Worm (Caenorhabditis elegans) whole organism, L1 larva: ENCODE data around the gene H03E18.1.

Experiments
- C04F5.9 ChIP-seq: sonication (generic microtip); optimal IDR thresholded peaks from 2 replicates; lab custom pipeline; 2016; ENCODE audit warnings: missing genetic modification characterization, missing compliant biosample characterization
- C16A3.4 ChIP-seq: fragments of 150-350 bp; optimal IDR thresholded peaks from 2 replicates; lab custom pipeline; 2014; ENCODE audit warnings: missing biosample characterization, missing genetic modification characterization
- C34B4.2 ChIP-seq: sonication (generic microtip); optimal IDR thresholded peaks from 2 replicates; lab custom pipeline; 2017; ENCODE audit warnings: mild to moderate bottlenecking, missing genetic modification characterization, missing compliant biosample characterization
- aha-1 ChIP-seq: fragments of 150-350 bp; optimal IDR thresholded peaks from 2 replicates; lab custom pipeline; 2014; ENCODE audit warnings: missing biosample characterization, missing genetic modification characterization
- blmp-1 ChIP-seq: fragments of 150-350 bp; optimal IDR thresholded peaks from 2 replicates; lab custom pipeline; 2014; ENCODE audit warnings: missing biosample characterization, missing genetic modification characterization
- ceh-82 ChIP-seq, 3 experiments: fragments of 150-350 bp in 1 of 3; sonication (generic microtip) in 2 of 3; optimal IDR thresholded peaks; 2 replicates each; lab custom pipeline; 2014 to 2017; ENCODE audit warnings: missing biosample characterization in 3 of 3, missing genetic modification characterization in 3 of 3
- ceh-90 ChIP-seq: sonication (generic microtip); optimal IDR thresholded peaks from 2 replicates; lab custom pipeline; 2016; ENCODE audit warnings: missing genetic modification characterization, missing compliant biosample characterization
- dpl-1 ChIP-seq, 3 experiments: fragments of 150-350 bp in 2 of 3; sonication (generic microtip) in 1 of 3; optimal IDR thresholded peaks; 2 replicates each; lab custom pipeline; 2014 to 2017; ENCODE audit warnings: missing biosample characterization in 3 of 3, missing genetic modification characterization in 3 of 3, missing genetic modification reagents in 3 of 3
- efl-1 ChIP-seq, 4 experiments: fragments of 150-350 bp; optimal IDR thresholded peaks in 3 of 4; peaks in 1 of 4; 1 replicate in 1 of 4; 2 replicates in 3 of 4; lab custom pipeline; 2014; ENCODE audit warnings: missing biosample characterization in 2 of 4, missing genetic modification characterization in 2 of 4, missing genetic modification reagents in 2 of 4
- egl-27 ChIP-seq, 2 experiments: fragments of 150-350 bp in 1 of 2; sonication (generic microtip); optimal IDR thresholded peaks; 3 replicates each; lab custom pipeline; 2017 to 2018; ENCODE audit warnings: missing biosample characterization in 2 of 2, missing genetic modification characterization in 2 of 2, missing genetic modification reagents in 2 of 2
- elt-2 ChIP-seq: sonication (generic microtip); optimal IDR thresholded peaks from 2 replicates; lab custom pipeline; 2016; ENCODE audit warnings: missing genetic modification characterization, mild to moderate bottlenecking, inconsistent platforms, missing compliant biosample characterization, missing genetic modification reagents
- elt-3 ChIP-seq, 6 experiments: fragments of 150-350 bp in 1 of 6; sonication (generic microtip); optimal IDR thresholded peaks; 2 replicates each; lab custom pipeline; 2017 to 2018; ENCODE audit warnings: missing biosample characterization in 6 of 6, missing genetic modification characterization in 6 of 6, inconsistent platforms in 1 of 6
- fkh-10 ChIP-seq: sonication (generic microtip); optimal IDR thresholded peaks from 2 replicates; lab custom pipeline; 2017; ENCODE audit warnings: missing biosample characterization, missing genetic modification reagents, missing genetic modification characterization
- fkh-4 ChIP-seq: sonication (generic microtip); optimal IDR thresholded peaks from 2 replicates; lab custom pipeline; 2016; ENCODE audit warnings: missing compliant biosample characterization, missing genetic modification characterization, borderline replicate concordance
- fos-1 ChIP-seq: fragments of 150-350 bp; optimal IDR thresholded peaks from 2 replicates; lab custom pipeline; 2014; ENCODE audit warnings: missing biosample characterization, missing genetic modification characterization
- grh-1 ChIP-seq: fragments of 200-800 bp; sonication (Bioruptor generic); IDR thresholded peaks from 2 replicates; pipeline ENCODE4 v1.3.6; 2022; ENCODE audit warnings: missing genetic modification reagents, missing genetic modification characterization, missing compliant biosample characterization
- isw-1 ChIP-seq: fragments of 200-800 bp; sonication (Bioruptor generic); IDR thresholded peaks from 2 replicates; pipeline ENCODE4 v1.3.6; 2022; ENCODE audit warnings: missing genetic modification characterization, missing compliant biosample characterization
- jun-1 ChIP-seq: fragments of 150-350 bp; optimal IDR thresholded peaks from 2 replicates; lab custom pipeline; 2014; ENCODE audit warnings: missing biosample characterization, missing genetic modification reagents, missing genetic modification characterization
- lin-13 ChIP-seq: fragments of 150-350 bp; optimal IDR thresholded peaks from 2 replicates; lab custom pipeline; 2014; ENCODE audit warnings: missing biosample characterization, missing genetic modification reagents, missing genetic modification characterization
- lin-14 ChIP-seq: fragments of 200-800 bp; sonication (Bioruptor generic); optimal IDR thresholded peaks from 2 replicates; lab custom pipeline; 2018; ENCODE audit warnings: mild to moderate bottlenecking, missing genetic modification characterization, moderate library complexity, missing compliant biosample characterization
- lin-35 ChIP-seq, 2 experiments: fragments of 150-350 bp; optimal IDR thresholded peaks; 2 replicates each; lab custom pipeline; 2014; ENCODE audit warnings: missing biosample characterization in 2 of 2, missing genetic modification characterization in 2 of 2, missing genetic modification reagents in 2 of 2
- lsy-2 ChIP-seq, 2 experiments: fragments of 150-350 bp; optimal IDR thresholded peaks; 2 replicates each; lab custom pipeline; 2014; ENCODE audit warnings: missing biosample characterization in 2 of 2, missing genetic modification characterization in 2 of 2
- mab-9 ChIP-seq: fragments of 200-800 bp; sonication (Bioruptor generic); IDR thresholded peaks from 2 replicates; pipeline ENCODE4 v1.3.6; 2022; ENCODE audit warnings: missing genetic modification reagents, missing genetic modification characterization, missing compliant biosample characterization
- mdl-1 ChIP-seq, 2 experiments: fragments of 150-350 bp; optimal IDR thresholded peaks; 2 replicates each; lab custom pipeline; 2014 to 2017; ENCODE audit warnings: missing biosample characterization in 2 of 2, missing genetic modification characterization in 2 of 2, inconsistent platforms in 1 of 2
- mep-1 ChIP-seq: fragments of 150-350 bp; optimal IDR thresholded peaks from 2 replicates; lab custom pipeline; 2014; ENCODE audit warnings: missing biosample characterization, missing genetic modification characterization
- nhr-11 ChIP-seq: fragments of 150-350 bp; optimal IDR thresholded peaks from 2 replicates; lab custom pipeline; 2014; ENCODE audit warnings: missing biosample characterization, missing genetic modification characterization
- nhr-12 ChIP-seq: sonication (generic microtip); optimal IDR thresholded peaks from 2 replicates; lab custom pipeline; 2017; ENCODE audit warnings: missing biosample characterization, missing genetic modification characterization
- nhr-19 ChIP-seq: fragments of 200-800 bp; sonication (Bioruptor generic); conservative IDR thresholded peaks from 2 replicates; pipeline ENCODE4 v1.3.6; 2022; ENCODE audit warnings: missing genetic modification characterization, missing compliant biosample characterization
- nhr-20 ChIP-seq: sonication (generic microtip); optimal IDR thresholded peaks from 2 replicates; lab custom pipeline; 2016; ENCODE audit warnings: mild to moderate bottlenecking, missing genetic modification characterization, missing compliant biosample characterization
- nhr-237 ChIP-seq: fragments of 150-350 bp; optimal IDR thresholded peaks from 2 replicates; lab custom pipeline; 2014; ENCODE audit warnings: missing biosample characterization, missing genetic modification characterization
- nhr-28 ChIP-seq: fragments of 150-350 bp; optimal IDR thresholded peaks from 2 replicates; lab custom pipeline; 2014; ENCODE audit warnings: missing biosample characterization, missing genetic modification characterization
- nhr-47 ChIP-seq: sonication (generic microtip); optimal IDR thresholded peaks from 2 replicates; lab custom pipeline; 2016; ENCODE audit warnings: mild to moderate bottlenecking, missing genetic modification characterization, moderate library complexity, missing compliant biosample characterization
- nhr-71 ChIP-seq: sonication (generic microtip); optimal IDR thresholded peaks from 2 replicates; lab custom pipeline; 2016; ENCODE audit warnings: mild to moderate bottlenecking, missing genetic modification characterization, moderate library complexity, missing compliant biosample characterization
- nhr-77 ChIP-seq: fragments of 150-350 bp; optimal IDR thresholded peaks from 2 replicates; lab custom pipeline; 2014; ENCODE audit warnings: missing biosample characterization, missing genetic modification characterization
- nhr-84 ChIP-seq: sonication (generic microtip); optimal IDR thresholded peaks from 2 replicates; lab custom pipeline; 2017; ENCODE audit warnings: missing biosample characterization, missing genetic modification characterization
- nhr-85 ChIP-seq: sonication (generic microtip); peaks from one replicate; lab custom pipeline; 2016; ENCODE audit warnings: missing genetic modification characterization, inconsistent platforms, missing compliant biosample characterization
- nhr-90 ChIP-seq: sonication (generic microtip); optimal IDR thresholded peaks from 2 replicates; lab custom pipeline; 2016; ENCODE audit warnings: mild to moderate bottlenecking, missing genetic modification characterization, missing compliant biosample characterization; ENCODE audit not compliant: poor library complexity
- pax-3 ChIP-seq: fragments of 200-800 bp; sonication (Bioruptor generic); optimal IDR thresholded peaks from 2 replicates; lab custom pipeline; 2018; ENCODE audit warnings: mild to moderate bottlenecking, missing genetic modification characterization, moderate library complexity, missing compliant biosample characterization
- rnt-1 ChIP-seq: sonication (generic microtip); optimal IDR thresholded peaks from 2 replicates; lab custom pipeline; 2016; ENCODE audit warnings: mild to moderate bottlenecking, missing genetic modification characterization, moderate library complexity, missing compliant biosample characterization
- snu-23 ChIP-seq: sonication (generic microtip); optimal IDR thresholded peaks from 2 replicates; lab custom pipeline; 2016; ENCODE audit warnings: missing genetic modification characterization, missing compliant biosample characterization
- swsn-7 ChIP-seq: sonication (generic microtip); optimal IDR thresholded peaks from 2 replicates; lab custom pipeline; 2016; ENCODE audit warnings: missing genetic modification characterization, missing compliant biosample characterization
- tbx-2 ChIP-seq: sonication (generic microtip); optimal IDR thresholded peaks from 2 replicates; lab custom pipeline; 2016; ENCODE audit warnings: missing genetic modification characterization, missing compliant biosample characterization
- tlp-1 ChIP-seq: fragments of 150-350 bp; optimal IDR thresholded peaks from 2 replicates; lab custom pipeline; 2014; ENCODE audit warnings: missing biosample characterization, missing genetic modification characterization
- unc-30 ChIP-seq: sonication (generic microtip); optimal IDR thresholded peaks from 2 replicates; lab custom pipeline; 2017; ENCODE audit warnings: missing biosample characterization, missing genetic modification characterization
- unc-62 ChIP-seq: fragments of 150-350 bp; optimal IDR thresholded peaks from 2 replicates; lab custom pipeline; 2014; ENCODE audit warnings: missing biosample characterization, missing genetic modification reagents, missing genetic modification characterization
- unc-98 ChIP-seq: fragments of 200-800 bp; sonication (Bioruptor generic); IDR thresholded peaks from 2 replicates; pipeline ENCODE4 v1.3.6; 2022; ENCODE audit warnings: missing genetic modification characterization, missing compliant biosample characterization
- xbp-1 ChIP-seq: sonication (generic microtip); optimal IDR thresholded peaks from 2 replicates; lab custom pipeline; 2016; ENCODE audit warnings: missing genetic modification characterization, missing compliant biosample characterization
- zip-4 ChIP-seq: fragments of 200-800 bp; sonication (Bioruptor generic); optimal IDR thresholded peaks from 2 replicates; lab custom pipeline; 2018; ENCODE audit warnings: mild to moderate bottlenecking, missing genetic modification characterization, moderate library complexity, missing compliant biosample characterization
- ztf-11 ChIP-seq, 2 experiments: sonication (generic microtip); optimal IDR thresholded peaks; 2 replicates each; lab custom pipeline; 2016 to 2017; ENCODE audit warnings: missing genetic modification characterization in 2 of 2, missing biosample characterization in 1 of 2, missing compliant biosample characterization in 1 of 2
- ztf-4 ChIP-seq: fragments of 150-350 bp; optimal IDR thresholded peaks from 2 replicates; lab custom pipeline; 2014; ENCODE audit warnings: missing biosample characterization, missing genetic modification characterization

H03E18.1 gene

DNA sequence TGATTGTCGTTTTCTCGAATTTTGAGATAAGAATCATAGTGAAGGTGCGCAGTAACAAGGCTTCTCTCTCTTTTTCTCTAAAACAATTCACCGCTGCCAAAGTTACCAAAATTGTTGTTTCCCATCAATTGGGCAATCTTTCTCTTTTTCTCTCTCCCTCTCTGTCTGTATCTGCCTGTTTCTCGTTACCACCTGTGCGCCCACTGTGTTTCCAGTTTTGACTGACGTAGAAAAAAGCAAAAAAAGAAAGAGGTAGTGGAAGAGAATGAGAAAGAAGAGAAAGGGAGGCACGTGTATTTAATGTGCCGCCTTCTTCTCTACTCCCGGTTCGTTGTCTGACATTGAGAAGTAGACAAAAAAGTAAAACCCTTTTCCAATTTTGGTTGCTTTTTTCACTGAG, 42.4 kb downstream of the H03E18.1 start:
- no peak for TF ChIP-seq nhr-12 (tag; lab: Kevin White, UChicago)
- TF ChIP-seq C34B4.2 (tag; lab: Kevin White, UChicago), result no peak
- TF ChIP-seq nhr-71 (tag; lab: Kevin White, UChicago), result peak; percentile 79
- TF ChIP-seq nhr-47, result peak; percentile 56
- TF ChIP-seq lin-14 (GFP tag; lab: Kevin White, UChicago), result peak; percentile 90
- peak in 1 of 2 experiments; percentile 85 for TF ChIP-seq mdl-1 (tag; optimal IDR thresholded peaks at IDR 0.05; lab: Kevin White, UChicago)
- peak; percentile 45 for TF ChIP-seq nhr-77 (tag; lab: Kevin White, UChicago)
- no peak for TF ChIP-seq fkh-10 (GFP tag; lab: Kevin White, UChicago)
- TF ChIP-seq xbp-1 (tag; lab: Kevin White, UChicago), result peak; percentile 63
- TF ChIP-seq nhr-85 (tag; lab: Kevin White, UChicago), result peak; percentile 96
- TF ChIP-seq fos-1, result peak; percentile 27
- peak; percentile 24 for TF ChIP-seq C16A3.4 (tag; lab: Kevin White, UChicago)
- peak; percentile 58 for TF ChIP-seq nhr-90 (tag; lab: Kevin White, UChicago)
- peak; percentile 89 for TF ChIP-seq nhr-20 (tag; lab: Kevin White, UChicago)
- TF ChIP-seq mep-1 (tag; lab: Kevin White, UChicago), result peak; percentile 79
- peak in 2 of 3 experiments; percentile 7 to 40 for TF ChIP-seq dpl-1 (GFP tag; optimal IDR thresholded peaks at IDR 0.05; lab: Kevin White, UChicago)
- peak; percentile 19 for TF ChIP-seq lin-13 (GFP tag; lab: Kevin White, UChicago)
- peak; percentile 62 for TF ChIP-seq tbx-2 (tag; lab: Kevin White, UChicago)
- TF ChIP-seq blmp-1, result peak; percentile 75
- TF ChIP-seq grh-1 (GFP tag; lab: Robert Waterston, UW), result peak; percentile 63
- TF ChIP-seq fkh-4 (tag; lab: Kevin White, UChicago), result no peak
- TF ChIP-seq nhr-237 (tag; lab: Kevin White, UChicago), result peak; percentile 56
- no peak for TF ChIP-seq tlp-1 (tag; lab: Kevin White, UChicago)
- peak; percentile 35 to 69 for TF ChIP-seq lsy-2 (tag; optimal IDR thresholded peaks at IDR 0.05; lab: Kevin White, UChicago)
- peak; percentile 41 for TF ChIP-seq swsn-7 (tag; lab: Kevin White, UChicago)
- peak in 4 of 6 experiments; percentile 20 to 63 (median 38) for TF ChIP-seq elt-3 (tag; optimal IDR thresholded peaks at IDR 0.05; lab: Kevin White, UChicago)
- TF ChIP-seq aha-1 (tag; lab: Kevin White, UChicago), result no peak
- peak; percentile 29 for TF ChIP-seq jun-1 (tag; lab: Kevin White, UChicago)
- TF ChIP-seq nhr-28 (tag; lab: Kevin White, UChicago), result no peak
- TF ChIP-seq elt-2, result peak; percentile 32
- peak in 2 of 3 experiments; percentile 14 to 45 for TF ChIP-seq ceh-82 (tag; optimal IDR thresholded peaks at IDR 0.05; lab: Kevin White, UChicago)
- TF ChIP-seq nhr-84 (tag; lab: Kevin White, UChicago), result no peak
- TF ChIP-seq snu-23 (GFP tag; lab: Kevin White, UChicago), result peak; percentile 79
- TF ChIP-seq efl-1 (optimal IDR thresholded peaks at IDR 0.05; lab: Kevin White, UChicago), result peak; percentile 20 to 34
- TF ChIP-seq efl-1 (GFP tag; optimal IDR thresholded peaks at IDR 0.05 in 1 of 2; lab: Kevin White, UChicago), result no peak
- TF ChIP-seq nhr-19 (GFP tag; lab: Robert Waterston, UW), result peak; percentile 56
- TF ChIP-seq ztf-11 (tag; optimal IDR thresholded peaks at IDR 0.05; lab: Kevin White, UChicago), result no peak
- TF ChIP-seq unc-62, result no peak
- TF ChIP-seq rnt-1, result peak; percentile 53
- TF ChIP-seq egl-27 (tag; optimal IDR thresholded peaks at IDR 0.05; lab: Kevin White, UChicago), result peak; percentile 33 to 62
- peak; percentile 6 to 80 for TF ChIP-seq lin-35 (GFP tag; optimal IDR thresholded peaks at IDR 0.05; lab: Kevin White, UChicago)

DNA sequence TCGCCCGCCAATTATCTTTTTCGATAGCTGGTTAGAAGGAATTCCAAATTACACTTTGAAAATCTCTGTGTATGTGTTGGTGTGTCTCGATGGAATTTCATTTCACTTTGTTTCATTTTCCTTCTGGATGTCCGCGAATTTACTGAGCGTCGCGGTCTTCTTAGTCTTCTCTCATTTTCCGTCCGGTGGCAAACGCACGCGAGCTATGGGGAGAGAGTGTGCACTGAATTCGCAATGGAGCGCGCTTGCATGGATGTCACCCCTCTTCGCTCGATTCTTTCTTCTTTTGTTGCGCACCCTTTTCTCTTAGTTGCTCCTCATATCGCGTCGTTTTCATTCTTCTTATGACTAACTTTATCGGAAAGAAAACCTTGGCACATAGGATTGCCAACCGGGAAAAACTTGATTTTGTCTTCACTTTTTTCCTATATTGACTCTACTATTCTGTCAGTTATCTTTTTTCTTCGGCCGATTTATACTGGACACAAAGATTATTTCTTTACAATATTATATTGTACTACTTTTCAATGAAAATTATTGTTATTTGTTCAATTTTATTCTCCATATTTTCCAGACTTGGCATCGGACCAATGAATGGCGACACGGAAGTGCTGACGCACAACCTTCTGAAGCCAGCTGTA, 44.1 kb downstream of the H03E18.1 start, which contains the start of gene dhhc-14:
TSS of gene dhhc-14 (plus strand) at position 591 of the 641 bp plus-strand sequence.
- TF ChIP-seq lsy-2 (tag; optimal IDR thresholded peaks at IDR 0.05; lab: Kevin White, UChicago) (peak; percentile 31 to 55), lin-14 (GFP tag; lab: Kevin White, UChicago) (peak; percentile 72), ceh-90 (tag; lab: Kevin White, UChicago) (no peak), ztf-4 (tag; lab: Kevin White, UChicago) (no peak), unc-30 (tag; lab: Kevin White, UChicago) (no peak), nhr-237 (tag; lab: Kevin White, UChicago) (no peak), C04F5.9 (no peak), mab-9 (GFP tag; lab: Robert Waterston, UW) (no peak), mdl-1 (tag; optimal IDR thresholded peaks at IDR 0.05; lab: Kevin White, UChicago) (peak in 1 of 2 experiments; percentile 67), isw-1 (peak; percentile 28), jun-1 (tag; lab: Kevin White, UChicago) (no peak), nhr-71 (tag; lab: Kevin White, UChicago) (peak; percentile 66), unc-98 (GFP tag; lab: Robert Waterston, UW) (no peak), zip-4 (GFP tag; lab: Kevin White, UChicago) (no peak), pax-3 (tag; lab: Kevin White, UChicago) (no peak), nhr-84 (tag; lab: Kevin White, UChicago) (no peak), nhr-11 (tag; lab: Kevin White, UChicago) (no peak)
